Worm (Caenorhabditis elegans): Measurements from ENCODE around the gene R03G8.1.

DNA sequence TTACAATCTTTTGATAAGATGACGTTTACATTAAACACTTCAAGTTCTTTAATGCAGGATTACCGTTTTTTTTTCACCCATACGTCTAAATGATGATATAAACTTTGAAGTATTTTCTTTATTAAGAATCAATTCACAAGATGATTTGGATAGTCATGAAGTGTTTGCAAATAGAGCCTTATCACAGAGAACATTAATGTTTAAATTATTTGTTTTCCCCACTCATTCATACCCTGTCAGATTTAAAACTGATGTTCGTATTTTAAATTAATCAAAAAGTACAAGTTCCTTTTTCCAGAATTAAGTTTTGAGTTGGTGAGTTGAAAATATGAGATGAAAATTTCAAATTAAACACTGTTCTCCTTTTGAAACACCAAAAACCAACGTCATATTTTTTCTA lies 6.3 kb downstream of the R03G8.1 start, which contains the start of gene R03G8.3:
- TF ChIP-seq lin-29 (GFP tag; IDR thresholded peaks at IDR 0.05) (no peak), vab-7 (GFP tag; IDR thresholded peaks at IDR 0.05) (no peak), zip-2 (tag; optimal IDR thresholded peaks at IDR 0.05) (no peak), zag-1 (tag; optimal IDR thresholded peaks at IDR 0.05) (no peak), ceh-44 (GFP tag; IDR thresholded peaks at IDR 0.05) (no peak), ctbp-1 (GFP tag; IDR thresholded peaks at IDR 0.05) (no peak), ceh-82 (tag; optimal IDR thresholded peaks at IDR 0.05) (no peak)

All from whole organism, L4 larva.